Worm (Caenorhabditis elegans) whole organism, L4 larva: ENCODE measurements around the gene ugt-66.

ENCODE experiments used
- D1046.2 ChIP-seq: fragments of 200-800 bp; sonication (Bioruptor generic); IDR thresholded peaks from 2 replicates; pipeline ENCODE4 v1.3.6; 2022; ENCODE audit warnings: missing genetic modification characterization, missing compliant biosample characterization
- T20F7.1 ChIP-seq: fragments of 200-800 bp; sonication (Bioruptor generic); optimal IDR thresholded peaks from 2 replicates; lab custom pipeline; 2018; ENCODE audit warnings: mild to moderate bottlenecking, missing genetic modification characterization, missing compliant biosample characterization
- T26A8.4 ChIP-seq: fragments of 200-800 bp; sonication (Bioruptor generic); IDR thresholded peaks from 2 replicates; pipeline ENCODE4 v1.3.6; 2022; ENCODE audit warnings: missing genetic modification characterization, missing compliant biosample characterization
- ZK546.5 ChIP-seq, 2 experiments: sonication (generic microtip); optimal IDR thresholded peaks; 2 replicates each; lab custom pipeline; 2017; ENCODE audit warnings: missing biosample characterization in 2 of 2, missing genetic modification characterization in 2 of 2
- aha-1 ChIP-seq: fragments of 150-350 bp; peaks from one replicate; lab custom pipeline; 2014; ENCODE audit warnings: missing biosample characterization, missing genetic modification characterization
- aly-2 ChIP-seq: sonication (generic microtip); optimal IDR thresholded peaks from 2 replicates; lab custom pipeline; 2018; ENCODE audit warnings: missing biosample characterization, missing genetic modification characterization
- arid-1 ChIP-seq: fragments of 200-800 bp; sonication (Bioruptor generic); conservative IDR thresholded peaks from 2 replicates; pipeline ENCODE4 v1.3.6; 2022; ENCODE audit warnings: missing genetic modification reagents, missing genetic modification characterization, missing compliant biosample characterization
- ceh-44 ChIP-seq: fragments of 200-800 bp; sonication (Bioruptor generic); IDR thresholded peaks from 2 replicates; pipeline ENCODE4 v1.3.6; 2022; ENCODE audit warnings: missing genetic modification reagents, missing genetic modification characterization, missing compliant biosample characterization
- daf-16 ChIP-seq, 3 experiments: sonication (generic microtip); optimal IDR thresholded peaks; 2 replicates each; lab custom pipeline; 2016 to 2017; ENCODE audit warnings: missing genetic modification characterization in 3 of 3, missing genetic modification reagents in 3 of 3, mild to moderate bottlenecking in 2 of 3, missing compliant biosample characterization in 2 of 3, missing biosample characterization in 1 of 3, moderate library complexity in 1 of 3
- daf-19 ChIP-seq: fragments of 200-800 bp; sonication (Bioruptor generic); conservative IDR thresholded peaks from 2 replicates; pipeline ENCODE4 v1.3.6; 2022; ENCODE audit warnings: missing genetic modification characterization, missing compliant biosample characterization
- dmd-6 ChIP-seq: fragments of 200-800 bp; sonication (Bioruptor generic); IDR thresholded peaks from 2 replicates; pipeline ENCODE4 v1.3.6; 2022; ENCODE audit warnings: missing genetic modification reagents, missing genetic modification characterization, missing compliant biosample characterization
- dmd-8 ChIP-seq: fragments of 200-800 bp; sonication (Bioruptor generic); IDR thresholded peaks from 2 replicates; pipeline ENCODE4 v1.3.6; 2022; ENCODE audit warnings: missing genetic modification characterization, missing compliant biosample characterization
- dpl-1 ChIP-seq: fragments of 150-350 bp; optimal IDR thresholded peaks from 2 replicates; lab custom pipeline; 2014; ENCODE audit warnings: missing biosample characterization, missing genetic modification reagents, missing genetic modification characterization
- duxl-1 ChIP-seq: sonication (generic microtip); optimal IDR thresholded peaks from 2 replicates; lab custom pipeline; 2016; ENCODE audit warnings: mild to moderate bottlenecking, missing genetic modification characterization, moderate library complexity, missing compliant biosample characterization; ENCODE audit not compliant: poor library complexity
- dve-1 ChIP-seq: sonication (generic microtip); optimal IDR thresholded peaks from 2 replicates; lab custom pipeline; 2017; ENCODE audit warnings: antibody characterized with exemption, mild to moderate bottlenecking, missing genetic modification characterization, missing compliant biosample characterization; ENCODE audit not compliant: insufficient read depth
- hif-1 ChIP-seq, 2 experiments: sonication (generic microtip); optimal IDR thresholded peaks; 2 replicates each; lab custom pipeline; 2016 to 2017; ENCODE audit warnings: missing compliant biosample characterization in 2 of 2, missing genetic modification characterization in 2 of 2, missing genetic modification reagents in 2 of 2, missing genotype in 2 of 2, mild to moderate bottlenecking in 1 of 2
- hlh-11 ChIP-seq: fragments of 200-800 bp; sonication (Bioruptor generic); optimal IDR thresholded peaks from 2 replicates; lab custom pipeline; 2018; ENCODE audit warnings: mild to moderate bottlenecking, missing genetic modification characterization, missing compliant biosample characterization
- hlh-30 ChIP-seq: sonication (generic microtip); optimal IDR thresholded peaks from 2 replicates; lab custom pipeline; 2017; ENCODE audit warnings: antibody characterized with exemption, mild to moderate bottlenecking, missing genetic modification characterization, missing compliant biosample characterization; ENCODE audit not compliant: insufficient read depth
- hmg-1.1 ChIP-seq: fragments of 200-800 bp; sonication (Bioruptor generic); IDR thresholded peaks from 2 replicates; pipeline ENCODE4 v1.3.6; 2022; ENCODE audit warnings: missing genetic modification reagents, missing genetic modification characterization, missing compliant biosample characterization
- lin-1 ChIP-seq: fragments of 200-800 bp; sonication (Bioruptor generic); IDR thresholded peaks from 2 replicates; pipeline ENCODE4 v1.3.6; 2022; ENCODE audit warnings: missing genetic modification reagents, missing genetic modification characterization, missing compliant biosample characterization
- lin-13 ChIP-seq: fragments of 150-350 bp; optimal IDR thresholded peaks from 2 replicates; lab custom pipeline; 2014; ENCODE audit warnings: missing biosample characterization, missing genetic modification reagents, missing genetic modification characterization
- lin-38 ChIP-seq: fragments of 200-800 bp; sonication (Bioruptor generic); IDR thresholded peaks from 2 replicates; pipeline ENCODE4 v1.3.6; 2022; ENCODE audit warnings: missing genetic modification reagents, missing genetic modification characterization, missing compliant biosample characterization
- lsy-2 ChIP-seq, 2 experiments: fragments of 150-350 bp in 1 of 2; sonication (generic microtip) in 1 of 2; optimal IDR thresholded peaks; 2 replicates each; lab custom pipeline; 2014 to 2017; ENCODE audit warnings: missing biosample characterization in 2 of 2, missing genetic modification characterization in 2 of 2
- mdl-1 ChIP-seq, 2 experiments: fragments of 150-350 bp in 1 of 2; sonication (generic microtip) in 1 of 2; optimal IDR thresholded peaks; 2 replicates each; lab custom pipeline; 2014 to 2017; ENCODE audit warnings: missing biosample characterization in 2 of 2, missing genetic modification characterization in 2 of 2
- mep-1 ChIP-seq: fragments of 150-350 bp; sonication (generic microtip); optimal IDR thresholded peaks from 3 replicates; lab custom pipeline; 2014; ENCODE audit warnings: missing biosample characterization, missing genetic modification characterization
- mes-2 ChIP-seq: sonication (generic microtip); optimal IDR thresholded peaks from 2 replicates; lab custom pipeline; 2016; ENCODE audit warnings: missing genotype, mild to moderate bottlenecking, missing genetic modification characterization, missing compliant biosample characterization; ENCODE audit not compliant: poor library complexity, severe bottlenecking
- nhr-102 ChIP-seq: sonication (generic microtip); optimal IDR thresholded peaks from 2 replicates; lab custom pipeline; 2016; ENCODE audit warnings: mild to moderate bottlenecking, missing genetic modification characterization, moderate library complexity, missing compliant biosample characterization
- nhr-11 ChIP-seq: fragments of 150-350 bp; optimal IDR thresholded peaks from 2 replicates; lab custom pipeline; 2014; ENCODE audit warnings: missing biosample characterization, missing genetic modification characterization
- nhr-25 ChIP-seq: sonication (generic microtip); optimal IDR thresholded peaks from 2 replicates; lab custom pipeline; 2017; ENCODE audit warnings: missing genetic modification characterization, mild to moderate bottlenecking, missing compliant biosample characterization, antibody characterized with exemption, moderate library complexity, borderline replicate concordance; ENCODE audit not compliant: insufficient read depth
- nhr-28 ChIP-seq: fragments of 150-350 bp; optimal IDR thresholded peaks from 2 replicates; lab custom pipeline; 2014; ENCODE audit warnings: missing biosample characterization, missing genetic modification characterization
- nhr-42 ChIP-seq: fragments of 200-800 bp; sonication (Bioruptor generic); IDR thresholded peaks from 2 replicates; pipeline ENCODE4 v1.3.6; 2022; ENCODE audit warnings: missing genetic modification characterization, missing compliant biosample characterization
- nhr-6 ChIP-seq: fragments of 150-350 bp; optimal IDR thresholded peaks from 2 replicates; lab custom pipeline; 2014; ENCODE audit warnings: missing biosample characterization, missing genetic modification characterization
- nhr-76 ChIP-seq: fragments of 150-350 bp; optimal IDR thresholded peaks from 2 replicates; lab custom pipeline; 2014; ENCODE audit warnings: missing biosample characterization, missing genetic modification characterization
- nhr-77 ChIP-seq: fragments of 150-350 bp; optimal IDR thresholded peaks from 2 replicates; lab custom pipeline; 2014; ENCODE audit warnings: missing biosample characterization, missing genetic modification characterization
- pha-4 ChIP-seq, 2 experiments: fragments of 150-350 bp in 1 of 2; fragments of 200-800 bp in 1 of 2; sonication (Bioruptor generic) in 1 of 2; IDR thresholded peaks in 1 of 2; optimal IDR thresholded peaks in 1 of 2; 2 replicates each; pipeline versions ENCODE4 v1.3.6 to Lab custom; 2014 to 2022; ENCODE audit warnings: missing genetic modification characterization in 2 of 2, missing genetic modification reagents in 2 of 2, missing biosample characterization in 1 of 2, missing compliant biosample characterization in 1 of 2
- rbr-2 ChIP-seq: sonication (generic microtip); optimal IDR thresholded peaks from 2 replicates; lab custom pipeline; 2016; ENCODE audit warnings: missing genotype, missing genetic modification characterization, missing compliant biosample characterization
- saeg-2 ChIP-seq: fragments of 200-800 bp; sonication (Bioruptor generic); IDR thresholded peaks from 2 replicates; pipeline ENCODE4 v1.3.6; 2022; ENCODE audit warnings: missing genetic modification reagents, missing genetic modification characterization, missing compliant biosample characterization
- snpc-4 ChIP-seq: fragments of 150-350 bp; optimal IDR thresholded peaks from 2 replicates; lab custom pipeline; 2014; ENCODE audit warnings: missing biosample characterization, missing genetic modification characterization
- spr-1 ChIP-seq: sonication (generic microtip); optimal IDR thresholded peaks from 2 replicates; lab custom pipeline; 2016; ENCODE audit warnings: mild to moderate bottlenecking, missing genetic modification characterization, missing compliant biosample characterization
- unc-130 ChIP-seq: sonication (generic microtip); optimal IDR thresholded peaks from 2 replicates; lab custom pipeline; 2016; ENCODE audit warnings: missing genetic modification reagents, missing genetic modification characterization, missing compliant biosample characterization
- unc-39 ChIP-seq: sonication (generic microtip); optimal IDR thresholded peaks from 2 replicates; lab custom pipeline; 2017; ENCODE audit warnings: missing biosample characterization, missing genetic modification characterization
- unc-62 ChIP-seq, 3 experiments: fragments of 150-350 bp in 1 of 3; sonication (generic microtip); optimal IDR thresholded peaks in 2 of 3; peaks in 1 of 3; 1 replicate in 1 of 3; 2 replicates in 2 of 3; lab custom pipeline; 2014 to 2017; ENCODE audit warnings: missing biosample characterization in 3 of 3, missing genetic modification characterization in 3 of 3, missing genetic modification reagents in 3 of 3, missing genotype in 1 of 3
- zip-11 ChIP-seq: fragments of 200-800 bp; sonication (Bioruptor generic); IDR thresholded peaks from 2 replicates; pipeline ENCODE4 v1.3.6; 2022; ENCODE audit warnings: missing genetic modification characterization, missing compliant biosample characterization
- ztf-7 ChIP-seq: fragments of 150-350 bp; optimal IDR thresholded peaks from 2 replicates; lab custom pipeline; 2014; ENCODE audit warnings: missing biosample characterization, missing genetic modification characterization

The ugt-66 gene

DNA sequence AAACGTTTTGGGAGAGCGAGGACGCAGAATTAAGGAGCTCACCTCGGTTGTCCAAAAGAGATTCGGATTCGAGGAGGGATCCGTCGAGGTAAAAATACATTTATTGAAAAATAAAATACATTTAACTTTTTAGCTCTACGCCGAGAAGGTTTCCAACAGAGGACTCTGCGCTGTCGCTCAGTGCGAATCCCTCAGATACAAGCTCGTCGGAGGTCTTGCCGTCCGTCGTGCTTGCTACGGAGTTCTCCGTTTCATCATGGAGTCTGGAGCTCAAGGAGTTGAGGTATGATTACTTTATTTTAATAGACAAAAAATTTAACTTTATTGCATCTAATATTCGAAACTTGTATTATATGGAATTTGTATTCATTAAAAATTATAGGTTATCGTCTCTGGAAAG is 12.7 kb upstream of the ugt-66 start:
- TF ChIP-seq nhr-28 (tag; lab: Kevin White, UChicago), result no peak
- no peak for TF ChIP-seq unc-130
- TF ChIP-seq hlh-11 (tag; lab: Kevin White, UChicago), result no peak
- no peak for TF ChIP-seq T26A8.4 (GFP tag; lab: Robert Waterston, UW)
- TF ChIP-seq T20F7.1 (GFP tag; lab: Kevin White, UChicago), result no peak
- 0 out of 2 replicates have a peak, but pooled peaks have one; percentile 18 for TF ChIP-seq saeg-2 (GFP tag; lab: Robert Waterston, UW)
- TF ChIP-seq dmd-8 (GFP tag; lab: Robert Waterston, UW), result 0 out of 2 replicates have a peak, but pooled peaks have one; percentile 4
- no peak for TF ChIP-seq nhr-76 (tag; lab: Kevin White, UChicago)

DNA sequence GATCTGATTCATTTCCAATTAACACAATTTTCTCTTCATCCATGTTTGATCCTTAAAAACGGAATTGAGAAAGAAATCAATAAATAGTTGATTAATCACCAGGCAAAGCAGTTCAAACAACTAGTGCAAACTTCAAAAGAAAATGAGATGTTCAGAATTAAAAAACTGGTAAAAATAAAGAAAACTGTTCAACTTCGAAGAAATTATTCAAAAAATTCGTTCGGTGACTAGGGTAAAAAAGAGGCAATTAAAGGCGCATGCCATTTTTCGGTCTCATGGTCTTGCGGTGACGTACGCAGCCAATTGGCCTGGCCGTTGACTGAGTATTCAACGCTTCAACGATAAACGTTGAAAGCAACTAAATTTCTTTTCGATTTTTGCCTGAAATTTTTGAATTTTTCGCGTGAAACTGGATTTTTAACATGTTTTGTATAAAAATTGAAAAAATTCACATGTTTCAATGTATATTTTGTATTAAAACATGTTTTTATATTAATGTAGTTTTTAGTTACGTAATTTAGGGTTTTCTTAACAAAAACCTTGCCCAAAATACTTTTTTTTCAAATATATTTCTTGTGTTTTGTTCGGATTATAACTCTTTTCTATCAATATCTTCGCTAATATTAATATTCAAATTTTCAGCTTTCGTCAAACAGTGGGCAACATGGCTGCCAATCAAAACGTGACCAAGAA is 11.9 kb upstream of the ugt-66 start, which contains the start of the genes sna-3 and rps-3:
Gene sna-3 (minus strand): TSS at position 51 of the 693 bp plus-strand sequence.
Gene rps-3 (plus strand): TSS at position 643 of the 693 bp plus-strand sequence.
- TF ChIP-seq nhr-25 (peak; percentile 22), hlh-30 (tag; lab: Kevin White, UChicago) (peak; percentile 88), hmg-1.1 (peak; percentile 74), aha-1 (tag; lab: Kevin White, UChicago) (peak; percentile 36), hlh-11 (tag; lab: Kevin White, UChicago) (peak; percentile 33), unc-39 (tag; lab: Kevin White, UChicago) (no peak), nhr-28 (tag; lab: Kevin White, UChicago) (peak; percentile 69), nhr-6 (peak; percentile 45), ZK546.5 (tag; optimal IDR thresholded peaks at IDR 0.05; lab: Kevin White, UChicago) (no peak), T26A8.4 (GFP tag; lab: Robert Waterston, UW) (peak; percentile 63), nhr-11 (peak; percentile 61), lin-1 (GFP tag; lab: Robert Waterston, UW) (no peak), ztf-7 (tag; lab: Kevin White, UChicago) (peak; percentile 39), aly-2 (tag; lab: Kevin White, UChicago) (no peak), rbr-2 (tag; lab: Kevin White, UChicago) (peak; percentile 70), ceh-44 (GFP tag; lab: Robert Waterston, UW) (peak; percentile 24; the same call in 1 of the 2 replicates), snpc-4 (tag; lab: Kevin White, UChicago) (no peak), unc-130 (peak; percentile 69), zip-11 (GFP tag; lab: Robert Waterston, UW) (no peak), mes-2 (tag; lab: Kevin White, UChicago) (peak; percentile 90), hif-1 (tag; optimal IDR thresholded peaks at IDR 0.05; lab: Kevin White, UChicago) (peak in 1 of 2 experiments; percentile 2), duxl-1 (tag; lab: Kevin White, UChicago) (no peak), unc-62 (GFP tag; optimal IDR thresholded peaks at IDR 0.05 in 1 of 2; lab: Kevin White, UChicago) (no peak), unc-62 (tag; optimal IDR thresholded peaks at IDR 0.05; lab: Kevin White, UChicago) (no peak), nhr-42 (no peak), lsy-2 (tag; optimal IDR thresholded peaks at IDR 0.05; lab: Kevin White, UChicago) (peak; percentile 66 to 92), nhr-77 (peak; percentile 91), daf-16 (GFP tag; optimal IDR thresholded peaks at IDR 0.05; lab: Kevin White, UChicago) (no peak), daf-16 (tag; optimal IDR thresholded peaks at IDR 0.05; lab: Kevin White, UChicago) (peak; percentile 46), lin-13 (peak; percentile 72), lin-38 (GFP tag; lab: Robert Waterston, UW) (peak; percentile 69), dve-1 (peak; percentile 91), mdl-1 (tag; optimal IDR thresholded peaks at IDR 0.05; lab: Kevin White, UChicago) (peak in 1 of 2 experiments; percentile 68), dpl-1 (GFP tag; lab: Kevin White, UChicago) (peak; percentile 82), daf-19 (GFP tag; lab: Robert Waterston, UW) (no peak), mep-1 (tag; lab: Kevin White, UChicago) (peak; percentile 89), pha-4 (GFP tag; IDR thresholded peaks at IDR 0.05; lab: Robert Waterston, UW) (no peak), pha-4 (tag; optimal IDR thresholded peaks at IDR 0.05; lab: Kevin White, UChicago) (peak; percentile 26), spr-1 (tag; lab: Kevin White, UChicago) (no peak), dmd-6 (GFP tag; lab: Robert Waterston, UW) (peak; percentile 43), nhr-102 (tag; lab: Kevin White, UChicago) (peak; percentile 20), D1046.2 (GFP tag; lab: Robert Waterston, UW) (no peak), arid-1 (GFP tag; lab: Robert Waterston, UW) (peak; percentile 73)
